Fruit fly (Drosophila melanogaster) whole organism, embryonic: ENCODE measurements around the gene meso18E.

Experiments
- Abd-B ChIP-seq: fragments of 200-800 bp; sonication (Bioruptor generic); optimal IDR thresholded peaks from 2 replicates; lab custom pipeline; 2018; ENCODE audit warnings: missing biosample characterization, mild to moderate bottlenecking, missing genetic modification characterization, moderate library complexity
- B-H2 ChIP-seq: fragments of 200-800 bp; sonication (Bioruptor generic); optimal IDR thresholded peaks from 2 replicates; lab custom pipeline; 2018; ENCODE audit warnings: missing biosample characterization, mild to moderate bottlenecking, missing genetic modification characterization
- Bdp1 ChIP-seq: fragments of 200-800 bp; sonication (Bioruptor generic); optimal IDR thresholded peaks from 3 replicates; lab custom pipeline; 2016; ENCODE audit warnings: missing biosample characterization, missing genetic modification characterization
- CG10274 ChIP-seq: fragments of 200-800 bp; sonication (Bioruptor generic); optimal IDR thresholded peaks from 3 replicates; lab custom pipeline; 2017; ENCODE audit warnings: missing biosample characterization, mild to moderate bottlenecking, missing genetic modification characterization
- CG10462 ChIP-seq: fragments of 200-800 bp; sonication (Bioruptor generic); optimal IDR thresholded peaks from 2 replicates; lab custom pipeline; 2016; ENCODE audit warnings: missing biosample characterization, missing genetic modification characterization
- CG10565 ChIP-seq: fragments of 200-800 bp; sonication (Bioruptor generic); optimal IDR thresholded peaks from 3 replicates; lab custom pipeline; 2016; ENCODE audit warnings: missing biosample characterization, mild to moderate bottlenecking, missing genetic modification characterization
- CG11093 ChIP-seq: fragments of 200-800 bp; sonication (Bioruptor generic); IDR thresholded peaks from 3 replicates; pipeline ENCODE4 v1.3.6; 2022; ENCODE audit warnings: missing biosample characterization, missing genetic modification characterization
- CG14014 ChIP-seq: fragments of 200-800 bp; sonication (Bioruptor generic); IDR thresholded peaks from 2 replicates; pipeline ENCODE4 v1.3.6; 2022; ENCODE audit warnings: missing biosample characterization, missing genetic modification characterization
- CG15696 ChIP-seq: fragments of 200-800 bp; sonication (Bioruptor generic); optimal IDR thresholded peaks from 2 replicates; lab custom pipeline; 2019; ENCODE audit warnings: missing biosample characterization, mild to moderate bottlenecking, missing genetic modification characterization, moderate library complexity
- CG17361 ChIP-seq: fragments of 200-800 bp; sonication (Bioruptor generic); IDR thresholded peaks from 3 replicates; pipeline ENCODE4 v1.3.6; 2022; ENCODE audit warnings: missing biosample characterization, missing genetic modification characterization
- CG31224 ChIP-seq: fragments of 200-800 bp; sonication (Bioruptor generic); IDR thresholded peaks from 2 replicates; pipeline ENCODE4 v1.3.6; 2022; ENCODE audit warnings: missing biosample characterization, missing genetic modification characterization
- CG32532 ChIP-seq: fragments of 200-800 bp; sonication (Bioruptor generic); IDR thresholded peaks from 2 replicates; pipeline ENCODE4 v1.3.6; 2022; ENCODE audit warnings: missing biosample characterization, missing genetic modification characterization
- CG5953 ChIP-seq: fragments of 200-800 bp; sonication (Bioruptor generic); IDR thresholded peaks from 2 replicates; pipeline ENCODE4 v1.3.6; 2022; ENCODE audit warnings: missing biosample characterization, missing genetic modification characterization
- CG6813 ChIP-seq: fragments of 200-800 bp; sonication (Bioruptor generic); optimal IDR thresholded peaks from 2 replicates; lab custom pipeline; 2017; ENCODE audit warnings: missing biosample characterization, missing genetic modification characterization, mild to moderate bottlenecking, moderate library complexity, missing genetic modification reagents
- CG7372 ChIP-seq: fragments of 200-800 bp; sonication (Bioruptor generic); IDR thresholded peaks from 2 replicates; pipeline ENCODE4 v1.3.6; 2022; ENCODE audit warnings: missing biosample characterization, missing genetic modification characterization
- CG8290 ChIP-seq, 3 experiments: fragments of 200-800 bp; sonication (Bioruptor generic); optimal IDR thresholded peaks; 2 replicates each; lab custom pipeline; 2016 to 2019; ENCODE audit warnings: missing biosample characterization in 3 of 3, missing genetic modification characterization in 3 of 3, mild to moderate bottlenecking in 2 of 3, moderate library complexity in 1 of 3
- CG8924 ChIP-seq: fragments of 200-800 bp; optimal IDR thresholded peaks from 3 replicates; lab custom pipeline; 2019; ENCODE audit warnings: missing biosample characterization, mild to moderate bottlenecking, missing genetic modification characterization, moderate library complexity
- CG9817 ChIP-seq: fragments of 200-800 bp; sonication (Bioruptor generic); optimal IDR thresholded peaks from 2 replicates; lab custom pipeline; 2018; ENCODE audit warnings: missing biosample characterization, mild to moderate bottlenecking, missing genetic modification characterization, moderate library complexity
- D ChIP-seq, 2 experiments: fragments of 200-800 bp in 1 of 2; fragments of >200 bp in 1 of 2; sonication (Bioruptor generic) in 1 of 2; optimal IDR thresholded peaks; 2 replicates in 1 of 2; 3 replicates in 1 of 2; lab custom pipeline; 2017; ENCODE audit warnings: mild to moderate bottlenecking in 1 of 2, missing biosample characterization in 1 of 2, missing genetic modification characterization in 1 of 2, missing genetic modification reagents in 1 of 2
- Dll ChIP-seq: fragments of 200-800 bp; sonication (Bioruptor generic); IDR thresholded peaks from 4 replicates; pipeline ENCODE4 v1.3.6; 2022; ENCODE audit warnings: missing biosample characterization, missing genetic modification characterization; ENCODE audit not compliant: partially characterized antibody
- HLHmδ ChIP-seq: fragments of 200-800 bp; sonication (Bioruptor generic); optimal IDR thresholded peaks from 2 replicates; lab custom pipeline; 2018; ENCODE audit warnings: missing biosample characterization, mild to moderate bottlenecking, missing genetic modification characterization, moderate library complexity
- HmgZ ChIP-seq: fragments of 200-800 bp; sonication (Bioruptor generic); optimal IDR thresholded peaks from 2 replicates; lab custom pipeline; 2018; ENCODE audit warnings: missing biosample characterization, mild to moderate bottlenecking, missing genetic modification characterization
- Hr51 ChIP-seq, 2 experiments: fragments of 200-800 bp; sonication (Bioruptor generic); optimal IDR thresholded peaks; 2 replicates in 1 of 2; 3 replicates in 1 of 2; lab custom pipeline; 2016 to 2018; ENCODE audit warnings: missing biosample characterization in 2 of 2, missing genetic modification characterization in 2 of 2, mild to moderate bottlenecking in 1 of 2, moderate library complexity in 1 of 2
- Hr78 ChIP-seq, 2 experiments: fragments of 200-800 bp in 1 of 2; fragments of >200 bp in 1 of 2; sonication (Bioruptor generic) in 1 of 2; optimal IDR thresholded peaks; 2 replicates each; lab custom pipeline; 2017 to 2019; ENCODE audit warnings: missing biosample characterization in 2 of 2, missing genetic modification characterization in 2 of 2, mild to moderate bottlenecking in 1 of 2, moderate library complexity in 1 of 2
- Lpt ChIP-seq: fragments of >200 bp; optimal IDR thresholded peaks from 2 replicates; lab custom pipeline; 2018; ENCODE audit warnings: missing biosample characterization, missing genetic modification characterization
- Oaz ChIP-seq: fragments of 200-800 bp; sonication (Bioruptor generic); IDR thresholded peaks from 2 replicates; pipeline ENCODE4 v1.3.6; 2022; ENCODE audit warnings: missing biosample characterization, missing genetic modification characterization
- Ravus ChIP-seq: fragments of 200-800 bp; sonication (Bioruptor generic); IDR thresholded peaks from 2 replicates; pipeline ENCODE4 v1.3.6; 2022; ENCODE audit warnings: missing biosample characterization, missing genetic modification characterization
- Rfx ChIP-seq: fragments of 200-800 bp; sonication (Bioruptor generic); IDR thresholded peaks from 2 replicates; pipeline ENCODE4 v1.3.6; 2022; ENCODE audit warnings: missing biosample characterization, missing genetic modification characterization
- Six4 ChIP-seq: fragments of 200-800 bp; sonication (Bioruptor generic); optimal IDR thresholded peaks from 2 replicates; lab custom pipeline; 2016; ENCODE audit warnings: missing biosample characterization, missing genetic modification characterization
- Sox100B ChIP-seq: fragments of 200-800 bp; sonication (Bioruptor generic); optimal IDR thresholded peaks from 3 replicates; lab custom pipeline; 2018; ENCODE audit warnings: missing biosample characterization, mild to moderate bottlenecking, missing genetic modification characterization
- Trl ChIP-seq, 3 experiments: fragments of >200 bp in 2 of 3; fragments of 200-800 bp in 1 of 3; sonication (Bioruptor generic) in 1 of 3; optimal IDR thresholded peaks; 2 replicates in 1 of 3; 3 replicates in 2 of 3; lab custom pipeline; 2016 to 2017; ENCODE audit warnings: missing biosample characterization in 1 of 3, missing genetic modification characterization in 1 of 3
- bowl ChIP-seq: fragments of 200-800 bp; sonication (Bioruptor generic); IDR thresholded peaks from 2 replicates; pipeline ENCODE4 v1.3.6; 2022; ENCODE audit warnings: missing biosample characterization, missing genetic modification characterization
- crol ChIP-seq: fragments of 200-800 bp; sonication (Bioruptor generic); IDR thresholded peaks from 2 replicates; pipeline ENCODE4 v1.3.6; 2022; ENCODE audit warnings: missing biosample characterization, missing genetic modification characterization
- dmrt99B ChIP-seq: fragments of 200-800 bp; sonication (Bioruptor generic); optimal IDR thresholded peaks from 2 replicates; lab custom pipeline; 2018; ENCODE audit warnings: missing biosample characterization, mild to moderate bottlenecking, missing genetic modification characterization, moderate library complexity
- dysf ChIP-seq: fragments of 200-800 bp; sonication (Bioruptor generic); IDR thresholded peaks from 3 replicates; pipeline ENCODE4 v1.3.6; 2022; ENCODE audit warnings: missing biosample characterization, missing genetic modification characterization
- fd64A ChIP-seq: fragments of 200-800 bp; sonication (Bioruptor generic); optimal IDR thresholded peaks from 3 replicates; lab custom pipeline; 2018; ENCODE audit warnings: missing biosample characterization, mild to moderate bottlenecking, missing genetic modification characterization
- hth ChIP-seq: fragments of >200 bp; optimal IDR thresholded peaks from 2 replicates; lab custom pipeline; 2017; ENCODE audit warnings: inconsistent platforms
- lov ChIP-seq, 2 experiments: fragments of 200-800 bp in 1 of 2; fragments of >200 bp in 1 of 2; sonication (Bioruptor generic) in 1 of 2; IDR thresholded peaks in 1 of 2; optimal IDR thresholded peaks in 1 of 2; 2 replicates in 1 of 2; 3 replicates in 1 of 2; pipeline versions ENCODE4 v1.3.6 to Lab custom; 2017 to 2022; ENCODE audit warnings: missing biosample characterization in 1 of 2, missing genetic modification characterization in 1 of 2
- nom ChIP-seq: fragments of 200-800 bp; sonication (Bioruptor generic); optimal IDR thresholded peaks from 2 replicates; lab custom pipeline; 2017; ENCODE audit warnings: missing biosample characterization, missing genetic modification characterization, mild to moderate bottlenecking, moderate library complexity, missing genetic modification reagents
- pho ChIP-seq: fragments of 200-800 bp; sonication (Bioruptor generic); optimal IDR thresholded peaks from 2 replicates; lab custom pipeline; 2016; ENCODE audit warnings: missing biosample characterization, missing genetic modification characterization
- prd ChIP-seq, 3 experiments: fragments of >200 bp in 2 of 3; fragments of 200-800 bp in 1 of 3; sonication (Bioruptor generic) in 1 of 3; optimal IDR thresholded peaks in 2 of 3; IDR thresholded peaks in 1 of 3; 2 replicates in 2 of 3; 3 replicates in 1 of 3; pipeline versions ENCODE4 v1.3.6 to Lab custom; 2017 to 2022; ENCODE audit warnings: missing biosample characterization in 1 of 3, missing genetic modification characterization in 1 of 3
- pros ChIP-seq: fragments of 200-800 bp; sonication (Bioruptor generic); optimal IDR thresholded peaks from 3 replicates; lab custom pipeline; 2019; ENCODE audit warnings: missing biosample characterization, mild to moderate bottlenecking, missing genetic modification characterization, moderate library complexity
- sens-2 ChIP-seq: fragments of 200-800 bp; sonication (Bioruptor generic); IDR thresholded peaks from 2 replicates; pipeline ENCODE4 v1.3.6; 2022; ENCODE audit warnings: missing biosample characterization, missing genetic modification characterization
- shn ChIP-seq: fragments of 200-800 bp; sonication (Bioruptor generic); optimal IDR thresholded peaks from 3 replicates; lab custom pipeline; 2016; ENCODE audit warnings: missing biosample characterization, missing genetic modification characterization
- so ChIP-seq: fragments of 200-800 bp; sonication (Bioruptor generic); IDR thresholded peaks from 3 replicates; pipeline ENCODE4 v1.3.6; 2022; ENCODE audit warnings: missing biosample characterization, missing genetic modification characterization
- tna ChIP-seq: fragments of 200-800 bp; sonication (Bioruptor generic); IDR thresholded peaks from 2 replicates; pipeline ENCODE4 v1.3.6; 2022; ENCODE audit warnings: missing biosample characterization, missing genetic modification characterization; ENCODE audit not compliant: partially characterized antibody
- tup ChIP-seq: fragments of 200-800 bp; sonication (Bioruptor generic); optimal IDR thresholded peaks from 2 replicates; lab custom pipeline; 2016; ENCODE audit warnings: missing biosample characterization, mild to moderate bottlenecking, missing genetic modification characterization, moderate library complexity
- zfh2 ChIP-seq: fragments of 200-800 bp; sonication (Bioruptor generic); optimal IDR thresholded peaks from 2 replicates; lab custom pipeline; 2016; ENCODE audit warnings: missing biosample characterization, missing genetic modification characterization

Gene meso18E

dm6 chrX:19697255-19697877, 15.5 kb downstream of the meso18E start (continued):
- TF ChIP-seq sens-2 (GFP tag; lab: Robert Waterston, UW) (no peak), fd64A (no peak), CG31224 (GFP tag; lab: Robert Waterston, UW) (no peak), CG10462 (GFP tag; lab: Kevin White, UChicago) (no peak), CG9817 (tag; lab: Kevin White, UChicago) (no peak), CG8290 (GFP tag; optimal IDR thresholded peaks at IDR 0.05; lab: Kevin White, UChicago) (no peak), CG8290 (tag; optimal IDR thresholded peaks at IDR 0.05; lab: Kevin White, UChicago) (no peak), CG14014 (GFP tag; lab: Robert Waterston, UW) (no peak), nom (GFP tag; lab: Kevin White, UChicago) (peak; percentile 57), Bdp1 (GFP tag; lab: Kevin White, UChicago) (peak; percentile 11), HLHmδ (GFP tag; lab: Kevin White, UChicago) (peak; percentile 39), so (GFP tag; lab: Robert Waterston, UW) (no peak), CG32532 (GFP tag; lab: Robert Waterston, UW) (no peak), CG5953 (GFP tag; lab: Robert Waterston, UW) (no peak), zfh2 (GFP tag; lab: Kevin White, UChicago) (no peak), CG11093 (GFP tag; lab: Robert Waterston, UW) (no peak), dmrt99B (tag; lab: Kevin White, UChicago) (no peak), pho (no peak), HmgZ (tag; lab: Kevin White, UChicago) (no peak), Dll (GFP tag; lab: Robert Waterston, UW) (0 out of 4 replicates have a peak, but pooled peaks have one; percentile 40), Sox100B (GFP tag; lab: Kevin White, UChicago) (no peak), Ravus (GFP tag; lab: Robert Waterston, UW) (no peak), pros (GFP tag; lab: Kevin White, UChicago) (no peak), shn (GFP tag; lab: Kevin White, UChicago) (no peak), Abd-B (GFP tag; lab: Kevin White, UChicago) (no peak), prd (optimal IDR thresholded peaks at IDR 0.05; lab: Kevin White, UChicago) (no peak), prd (GFP tag; IDR thresholded peaks at IDR 0.05; lab: Robert Waterston, UW) (no peak), Lpt (GFP tag; lab: Kevin White, UChicago) (no peak), CG10274 (no peak), hth (lab: Kevin White, UChicago) (no peak), Hr78 (GFP tag; optimal IDR thresholded peaks at IDR 0.05; lab: Kevin White, UChicago) (no peak), tna (GFP tag; lab: Robert Waterston, UW) (no peak), Six4 (GFP tag; lab: Kevin White, UChicago) (no peak), tup (GFP tag; lab: Kevin White, UChicago) (no peak), CG6813 (GFP tag; lab: Kevin White, UChicago) (no peak), dysf (GFP tag; lab: Robert Waterston, UW) (no peak), Rfx (GFP tag; lab: Robert Waterston, UW) (peak; percentile 20; the same call in 1 of the 2 replicates), Oaz (GFP tag; lab: Robert Waterston, UW) (no peak), D (optimal IDR thresholded peaks at IDR 0.05; lab: Kevin White, UChicago) (no peak), D (GFP tag; optimal IDR thresholded peaks at IDR 0.05; lab: Kevin White, UChicago) (no peak), lov (optimal IDR thresholded peaks at IDR 0.05; lab: Kevin White, UChicago) (no peak), lov (GFP tag; IDR thresholded peaks at IDR 0.05; lab: Robert Waterston, UW) (no peak), CG17361 (GFP tag; lab: Robert Waterston, UW) (no peak), Hr51 (GFP tag; optimal IDR thresholded peaks at IDR 0.05; lab: Kevin White, UChicago) (peak in 1 of 2 experiments; percentile 11), crol (GFP tag; lab: Robert Waterston, UW) (peak; percentile 74), CG8924 (tag; lab: Kevin White, UChicago) (no peak), Trl (optimal IDR thresholded peaks at IDR 0.05; lab: Kevin White, UChicago) (peak in 1 of 2 experiments; percentile 10), Trl (GFP tag; optimal IDR thresholded peaks at IDR 0.05; lab: Kevin White, UChicago) (no peak), B-H2 (GFP tag; lab: Kevin White, UChicago) (no peak), bowl (GFP tag; lab: Robert Waterston, UW) (no peak), CG15696 (tag; lab: Kevin White, UChicago) (peak; percentile 44), CG7372 (GFP tag; lab: Robert Waterston, UW) (no peak), CG10565 (GFP tag; lab: Kevin White, UChicago) (no peak)
